Worm (Caenorhabditis elegans) whole organism, L4/young adult: ENCODE results near the gene cyp-13A8.

Source experiments
- W03F9.2 ChIP-seq: fragments of 150-350 bp; optimal IDR thresholded peaks from 2 replicates; lab custom pipeline; 2014; ENCODE audit warnings: missing biosample characterization, missing genetic modification characterization
- dao-5 ChIP-seq: sonication (generic microtip); optimal IDR thresholded peaks from 2 replicates; lab custom pipeline; 2016; ENCODE audit warnings: missing genotype, missing genetic modification characterization, moderate library complexity, missing compliant biosample characterization
- him-1 ChIP-seq: sonication (generic microtip); optimal IDR thresholded peaks from 2 replicates; lab custom pipeline; 2016; ENCODE audit warnings: missing genotype, missing genetic modification reagents, missing genetic modification characterization, missing compliant biosample characterization

DNA sequence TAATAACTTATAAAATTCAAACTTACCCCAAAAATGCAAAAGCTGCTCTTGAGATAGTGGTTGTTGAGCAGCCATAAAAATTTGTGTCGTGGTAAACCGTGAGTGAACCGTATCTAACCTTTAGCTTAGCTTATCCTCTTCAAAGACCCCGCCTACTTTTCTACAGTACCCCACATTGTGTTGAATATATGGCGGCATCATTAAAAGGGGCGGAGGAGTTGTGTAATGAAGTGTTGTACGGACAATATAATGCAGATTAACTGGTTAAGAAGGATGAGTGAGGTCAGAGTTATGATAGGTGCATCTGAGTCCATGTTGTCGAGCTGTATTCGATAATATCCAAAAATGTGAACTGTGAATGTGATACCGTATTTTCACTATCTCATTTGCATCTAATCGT is 20.5 kb upstream of the cyp-13A8 start, which contains the start of gene eyg-1:
- no peak for TF ChIP-seq him-1
- TF ChIP-seq dao-5 (tag; lab: Kevin White, UChicago), result no peak
- no peak for TF ChIP-seq W03F9.2 (tag; lab: Kevin White, UChicago)
